Worm (Caenorhabditis elegans) whole organism, late embryonic: ENCODE data around the gene lron-7.

Experiments used
- ceh-30 ChIP-seq: fragments of 150-350 bp; optimal IDR thresholded peaks from 2 replicates; lab custom pipeline; 2014; ENCODE audit warnings: missing biosample characterization, missing genetic modification characterization
- nfya-1 ChIP-seq: sonication (generic microtip); optimal IDR thresholded peaks from 2 replicates; lab custom pipeline; 2017; ENCODE audit warnings: missing genetic modification characterization, mild to moderate bottlenecking, missing compliant biosample characterization, antibody characterized with exemption, moderate library complexity
- tbx-2 ChIP-seq: sonication (generic microtip); optimal IDR thresholded peaks from 2 replicates; lab custom pipeline; 2016; ENCODE audit warnings: missing genetic modification characterization, missing compliant biosample characterization

DNA sequence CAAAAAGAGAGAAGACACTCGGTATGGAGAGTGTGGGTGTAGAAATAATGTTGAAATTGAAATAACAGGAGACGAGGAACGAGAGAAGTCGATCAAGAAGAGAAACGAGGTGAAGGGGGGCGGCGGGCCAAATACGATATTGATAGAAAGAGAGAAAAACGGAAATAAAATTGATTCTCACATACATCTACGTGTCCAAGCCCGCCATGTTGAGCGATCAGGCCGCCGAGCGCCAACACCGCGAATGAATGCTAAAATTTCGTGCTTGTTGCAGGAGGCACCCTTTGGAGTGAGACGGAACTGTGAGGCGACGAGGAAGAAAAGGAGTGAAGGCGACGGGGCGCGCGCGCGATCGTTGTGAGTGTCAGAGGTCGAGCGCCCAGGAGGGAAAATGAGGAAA, 49.1 kb upstream of the lron-7 start, which contains the start of gene F46H5.7:
- TF ChIP-seq tbx-2: peak; percentile 25
- TF ChIP-seq nfya-1: no peak
- no peak for TF ChIP-seq ceh-30 (tag; lab: Kevin White, UChicago)
